Fruit fly (Drosophila melanogaster) whole organism, embryonic: ENCODE data around the gene Calr.

ENCODE experiments used
- Abd-B ChIP-seq: fragments of 200-800 bp; sonication (Bioruptor generic); optimal IDR thresholded peaks from 2 replicates; lab custom pipeline; 2018; ENCODE audit warnings: missing biosample characterization, mild to moderate bottlenecking, missing genetic modification characterization, moderate library complexity
- Atf3 ChIP-seq: fragments of 200-800 bp; sonication (Bioruptor generic); optimal IDR thresholded peaks from 3 replicates; lab custom pipeline; 2016; ENCODE audit warnings: missing biosample characterization, missing genetic modification characterization
- CG1024 ChIP-seq: fragments of 200-800 bp; sonication (Bioruptor generic); IDR thresholded peaks from 2 replicates; pipeline ENCODE4 v1.3.6; 2022; ENCODE audit warnings: missing biosample characterization, missing genetic modification characterization
- CG12155 ChIP-seq: fragments of 200-800 bp; sonication (Bioruptor generic); optimal IDR thresholded peaks from 3 replicates; lab custom pipeline; 2016; ENCODE audit warnings: missing biosample characterization, missing genetic modification characterization
- CG1603 ChIP-seq: fragments of 200-800 bp; sonication (Bioruptor generic); optimal IDR thresholded peaks from 2 replicates; lab custom pipeline; 2019; ENCODE audit warnings: missing biosample characterization, mild to moderate bottlenecking, missing genetic modification characterization, moderate library complexity
- CG16863 ChIP-seq: fragments of 200-800 bp; sonication (Bioruptor generic); optimal IDR thresholded peaks from 3 replicates; lab custom pipeline; 2016; ENCODE audit warnings: missing biosample characterization, missing genetic modification characterization
- CG17912 ChIP-seq: fragments of 200-800 bp; sonication (Bioruptor generic); optimal IDR thresholded peaks from 2 replicates; lab custom pipeline; 2018; ENCODE audit warnings: missing biosample characterization, mild to moderate bottlenecking, missing genetic modification characterization
- CG2678 ChIP-seq: fragments of 200-800 bp; sonication (Bioruptor generic); optimal IDR thresholded peaks from 3 replicates; lab custom pipeline; 2019; ENCODE audit warnings: missing biosample characterization, mild to moderate bottlenecking, missing genetic modification characterization, moderate library complexity
- CG2889 ChIP-seq: fragments of 200-800 bp; sonication (Bioruptor generic); IDR thresholded peaks from 3 replicates; pipeline ENCODE4 v1.3.6; 2022; ENCODE audit warnings: missing biosample characterization, missing genetic modification characterization
- CG30431 ChIP-seq: fragments of 200-800 bp; sonication (Bioruptor generic); optimal IDR thresholded peaks from 2 replicates; lab custom pipeline; 2017; ENCODE audit warnings: missing biosample characterization, missing genetic modification characterization
- CG31388 ChIP-seq: fragments of 200-800 bp; sonication (Bioruptor generic); optimal IDR thresholded peaks from 2 replicates; lab custom pipeline; 2016; ENCODE audit warnings: missing biosample characterization, missing genetic modification characterization
- CG34376 ChIP-seq: fragments of 200-800 bp; sonication (Bioruptor generic); optimal IDR thresholded peaks from 2 replicates; lab custom pipeline; 2018; ENCODE audit warnings: missing biosample characterization, mild to moderate bottlenecking, missing genetic modification characterization
- CG5953 ChIP-seq: fragments of 200-800 bp; sonication (Bioruptor generic); IDR thresholded peaks from 2 replicates; pipeline ENCODE4 v1.3.6; 2022; ENCODE audit warnings: missing biosample characterization, missing genetic modification characterization
- CG6654 ChIP-seq: fragments of 200-800 bp; sonication (Bioruptor generic); optimal IDR thresholded peaks from 2 replicates; lab custom pipeline; 2017; ENCODE audit warnings: missing biosample characterization, mild to moderate bottlenecking, missing genetic modification characterization
- CG6791 ChIP-seq: fragments of 200-800 bp; sonication (Bioruptor generic); IDR thresholded peaks from 3 replicates; pipeline ENCODE4 v1.3.6; 2022; ENCODE audit warnings: missing biosample characterization, missing genetic modification characterization; ENCODE audit not compliant: partially characterized antibody
- CG7963 ChIP-seq: fragments of 200-800 bp; sonication (Bioruptor generic); IDR thresholded peaks from 3 replicates; pipeline ENCODE4 v1.3.6; 2022; ENCODE audit warnings: missing biosample characterization, missing genetic modification characterization; ENCODE audit not compliant: partially characterized antibody
- CG9437 ChIP-seq: fragments of 200-800 bp; sonication (Bioruptor generic); optimal IDR thresholded peaks from 2 replicates; lab custom pipeline; 2018; ENCODE audit warnings: missing biosample characterization, mild to moderate bottlenecking, missing genetic modification characterization
- CkIIα-i1 ChIP-seq: fragments of 200-800 bp; sonication (Bioruptor generic); IDR thresholded peaks from 2 replicates; pipeline ENCODE4 v1.3.6; 2022; ENCODE audit warnings: missing biosample characterization, missing genetic modification characterization
- D ChIP-seq, 2 experiments: fragments of 200-800 bp in 1 of 2; fragments of >200 bp in 1 of 2; sonication (Bioruptor generic) in 1 of 2; optimal IDR thresholded peaks; 2 replicates in 1 of 2; 3 replicates in 1 of 2; lab custom pipeline; 2017; ENCODE audit warnings: mild to moderate bottlenecking in 1 of 2, missing biosample characterization in 1 of 2, missing genetic modification characterization in 1 of 2, missing genetic modification reagents in 1 of 2
- Doc2 ChIP-seq: fragments of 200-800 bp; sonication (Bioruptor generic); IDR thresholded peaks from 2 replicates; pipeline ENCODE4 v1.3.6; 2022; ENCODE audit warnings: missing biosample characterization, missing genetic modification characterization
- Dp ChIP-seq: fragments of 200-800 bp; sonication (Bioruptor generic); optimal IDR thresholded peaks from 2 replicates; lab custom pipeline; 2018; ENCODE audit warnings: missing biosample characterization, mild to moderate bottlenecking, missing genetic modification characterization, moderate library complexity
- Drgx ChIP-seq: fragments of 200-800 bp; sonication (Bioruptor generic); IDR thresholded peaks from 2 replicates; pipeline ENCODE4 v1.3.6; 2022; ENCODE audit warnings: missing biosample characterization, missing genetic modification characterization
- Eip74EF ChIP-seq, 2 experiments: fragments of 200-800 bp in 1 of 2; fragments of >200 bp in 1 of 2; sonication (Bioruptor generic) in 1 of 2; optimal IDR thresholded peaks; 2 replicates each; lab custom pipeline; 2017 to 2019; ENCODE audit warnings: missing biosample characterization in 2 of 2, missing genetic modification characterization in 2 of 2, mild to moderate bottlenecking in 1 of 2, moderate library complexity in 1 of 2
- Ets97D ChIP-seq: fragments of 200-800 bp; sonication (Bioruptor generic); optimal IDR thresholded peaks from 3 replicates; lab custom pipeline; 2016; ENCODE audit warnings: missing biosample characterization, missing genetic modification characterization
- Hmr ChIP-seq: fragments of 200-800 bp; sonication (Bioruptor generic); optimal IDR thresholded peaks from 3 replicates; lab custom pipeline; 2017; ENCODE audit warnings: mild to moderate bottlenecking, missing biosample characterization, missing genetic modification reagents, missing genetic modification characterization
- Hr39 ChIP-seq: fragments of >200 bp; optimal IDR thresholded peaks from 2 replicates; lab custom pipeline; 2017
- Pdp1 ChIP-seq, 2 experiments: fragments of 200-800 bp; sonication (Bioruptor generic); optimal IDR thresholded peaks; 3 replicates each; lab custom pipeline; 2016; ENCODE audit warnings: missing biosample characterization in 2 of 2, missing genetic modification characterization in 2 of 2, mild to moderate bottlenecking in 1 of 2, moderate library complexity in 1 of 2
- Side ChIP-seq: fragments of 200-800 bp; sonication (Bioruptor generic); optimal IDR thresholded peaks from 2 replicates; lab custom pipeline; 2016; ENCODE audit warnings: missing biosample characterization, missing genetic modification characterization
- Xbp1 ChIP-seq: fragments of 200-800 bp; sonication (Bioruptor generic); optimal IDR thresholded peaks from 3 replicates; lab custom pipeline; 2016; ENCODE audit warnings: missing biosample characterization, mild to moderate bottlenecking, missing genetic modification characterization
- amos ChIP-seq: fragments of 200-800 bp; sonication (Bioruptor generic); IDR thresholded peaks from 2 replicates; pipeline ENCODE4 v1.3.6; 2022; ENCODE audit warnings: missing biosample characterization, missing genetic modification characterization; ENCODE audit not compliant: partially characterized antibody
- cg ChIP-seq: fragments of 200-800 bp; sonication (Bioruptor generic); optimal IDR thresholded peaks from 3 replicates; lab custom pipeline; 2019; ENCODE audit warnings: missing biosample characterization, mild to moderate bottlenecking, missing genetic modification characterization, moderate library complexity
- dm ChIP-seq: fragments of 200-800 bp; sonication (Bioruptor generic); optimal IDR thresholded peaks from 3 replicates; lab custom pipeline; 2016; ENCODE audit warnings: missing biosample characterization, missing genetic modification characterization
- fd102C ChIP-seq: fragments of 200-800 bp; sonication (Bioruptor generic); optimal IDR thresholded peaks from 2 replicates; lab custom pipeline; 2018; ENCODE audit warnings: missing biosample characterization, mild to moderate bottlenecking, missing genetic modification characterization, moderate library complexity
- insv ChIP-seq, 2 experiments: fragments of 200-800 bp; sonication (Bioruptor generic); optimal IDR thresholded peaks; 3 replicates each; lab custom pipeline; 2016 to 2018; ENCODE audit warnings: missing biosample characterization in 2 of 2, missing genetic modification characterization in 2 of 2
- jigr1 ChIP-seq: fragments of 200-800 bp; sonication (Bioruptor generic); IDR thresholded peaks from 3 replicates; pipeline ENCODE4 v1.3.6; 2022; ENCODE audit warnings: missing biosample characterization, missing genetic modification characterization
- kah ChIP-seq: fragments of 200-800 bp; sonication (Bioruptor generic); optimal IDR thresholded peaks from 2 replicates; lab custom pipeline; 2018; ENCODE audit warnings: missing biosample characterization, mild to moderate bottlenecking, missing genetic modification characterization
- kni ChIP-seq: fragments of 200-800 bp; sonication (Bioruptor generic); optimal IDR thresholded peaks from 3 replicates; lab custom pipeline; 2017; ENCODE audit warnings: mild to moderate bottlenecking, missing biosample characterization, missing genetic modification reagents, missing genetic modification characterization
- knrl ChIP-seq: fragments of 200-800 bp; sonication (Bioruptor generic); IDR thresholded peaks from 3 replicates; pipeline ENCODE4 v1.3.6; 2022; ENCODE audit warnings: missing biosample characterization, missing genetic modification characterization; ENCODE audit not compliant: partially characterized antibody
- lmd ChIP-seq: fragments of 200-800 bp; sonication (Bioruptor generic); IDR thresholded peaks from 2 replicates; pipeline ENCODE4 v1.3.6; 2022; ENCODE audit warnings: missing biosample characterization, missing genetic modification characterization
- org-1 ChIP-seq: fragments of 200-800 bp; sonication (Bioruptor generic); optimal IDR thresholded peaks from 2 replicates; lab custom pipeline; 2017; ENCODE audit warnings: missing biosample characterization, missing genetic modification characterization
- p53 ChIP-seq: fragments of 200-800 bp; sonication (Bioruptor generic); optimal IDR thresholded peaks from 2 replicates; lab custom pipeline; 2016; ENCODE audit warnings: missing biosample characterization, missing genetic modification characterization
- schlank ChIP-seq: fragments of 200-800 bp; sonication (Bioruptor generic); optimal IDR thresholded peaks from 2 replicates; lab custom pipeline; 2018; ENCODE audit warnings: missing biosample characterization, mild to moderate bottlenecking, missing genetic modification characterization
- sens-2 ChIP-seq: fragments of 200-800 bp; sonication (Bioruptor generic); IDR thresholded peaks from 2 replicates; pipeline ENCODE4 v1.3.6; 2022; ENCODE audit warnings: missing biosample characterization, missing genetic modification characterization
- sima ChIP-seq: fragments of 200-800 bp; sonication (Bioruptor generic); optimal IDR thresholded peaks from 2 replicates; lab custom pipeline; 2016; ENCODE audit warnings: missing biosample characterization, missing genetic modification characterization
- so ChIP-seq: fragments of 200-800 bp; sonication (Bioruptor generic); IDR thresholded peaks from 3 replicates; pipeline ENCODE4 v1.3.6; 2022; ENCODE audit warnings: missing biosample characterization, missing genetic modification characterization
- sqz ChIP-seq: fragments of 200-800 bp; sonication (Bioruptor generic); optimal IDR thresholded peaks from 3 replicates; lab custom pipeline; 2018; ENCODE audit warnings: missing biosample characterization, mild to moderate bottlenecking, missing genetic modification characterization
- stc ChIP-seq: fragments of 200-800 bp; sonication (Bioruptor generic); IDR thresholded peaks from 2 replicates; pipeline ENCODE4 v1.3.6; 2022; ENCODE audit warnings: missing biosample characterization, missing genetic modification characterization
- tna ChIP-seq: fragments of 200-800 bp; sonication (Bioruptor generic); IDR thresholded peaks from 2 replicates; pipeline ENCODE4 v1.3.6; 2022; ENCODE audit warnings: missing biosample characterization, missing genetic modification characterization; ENCODE audit not compliant: partially characterized antibody
- tup ChIP-seq: fragments of 200-800 bp; sonication (Bioruptor generic); optimal IDR thresholded peaks from 2 replicates; lab custom pipeline; 2016; ENCODE audit warnings: missing biosample characterization, mild to moderate bottlenecking, missing genetic modification characterization, moderate library complexity
- vnd ChIP-seq: fragments of 200-800 bp; sonication (Bioruptor generic); IDR thresholded peaks from 3 replicates; pipeline ENCODE4 v1.3.6; 2022; ENCODE audit warnings: missing biosample characterization, missing genetic modification characterization; ENCODE audit not compliant: partially characterized antibody

The Calr gene

dm6 chr3R:9590952-9591532, 39.6 kb downstream of the Calr start, which contains the start of the genes bocks and CG8312 (continued):
- TF ChIP-seq tup (GFP tag; lab: Kevin White, UChicago) (no peak), kah (GFP tag; lab: Kevin White, UChicago) (peak; percentile 100), Pdp1 (GFP tag; optimal IDR thresholded peaks at IDR 0.05; lab: Kevin White, UChicago) (peak; percentile 41 to 77), CG6654 (GFP tag; lab: Kevin White, UChicago) (no peak), fd102C (no peak), org-1 (no peak), Side (peak; percentile 20), so (GFP tag; lab: Robert Waterston, UW) (no peak), CG1603 (peak; percentile 84), stc (GFP tag; lab: Robert Waterston, UW) (no peak), Atf3 (GFP tag; lab: Kevin White, UChicago) (peak; percentile 85), CG5953 (GFP tag; lab: Robert Waterston, UW) (no peak), Dp (GFP tag; lab: Kevin White, UChicago) (peak; percentile 67), D (optimal IDR thresholded peaks at IDR 0.05; lab: Kevin White, UChicago) (peak; percentile 64), D (GFP tag; optimal IDR thresholded peaks at IDR 0.05; lab: Kevin White, UChicago) (no peak), CG31388 (GFP tag; lab: Kevin White, UChicago) (no peak), sqz (GFP tag; lab: Kevin White, UChicago) (no peak), Hr39 (lab: Kevin White, UChicago) (no peak), tna (GFP tag; lab: Robert Waterston, UW) (no peak), Ets97D (GFP tag; lab: Kevin White, UChicago) (peak; percentile 88), CG17912 (peak; percentile 64), lmd (GFP tag; lab: Robert Waterston, UW) (no peak), CG12155 (GFP tag; lab: Kevin White, UChicago) (peak; percentile 44), CG30431 (no peak), sima (GFP tag; lab: Kevin White, UChicago) (no peak), Doc2 (GFP tag; lab: Robert Waterston, UW) (no peak), insv (GFP tag; optimal IDR thresholded peaks at IDR 0.05; lab: Kevin White, UChicago) (peak in 1 of 2 experiments; percentile 54), schlank (tag; lab: Kevin White, UChicago) (no peak), CkIIα-i1 (no peak), Hmr (GFP tag; lab: Kevin White, UChicago) (peak; percentile 73), amos (GFP tag; lab: Robert Waterston, UW) (no peak), CG34376 (GFP tag; lab: Kevin White, UChicago) (peak; percentile 52), vnd (GFP tag; lab: Robert Waterston, UW) (no peak), kni (no peak), p53 (GFP tag; lab: Kevin White, UChicago) (no peak), Xbp1 (GFP tag; lab: Kevin White, UChicago) (peak; percentile 65), jigr1 (no peak), cg (no peak), CG1024 (GFP tag; lab: Robert Waterston, UW) (no peak), sens-2 (GFP tag; lab: Robert Waterston, UW) (no peak)
- TF ChIP-seq, all 482 proteins: peak for 182

dm6 chr3R:9586663-9587248, 43.9 kb downstream of the Calr start, which contains the start of gene P58IPK:
TSS of gene P58IPK (plus strand) at chr3R:9586942.
- no peak for TF ChIP-seq CG2889
- TF ChIP-seq Abd-B (GFP tag; lab: Kevin White, UChicago), result peak; percentile 53
- peak; percentile 96 for TF ChIP-seq CG6791
- peak; percentile 26 for TF ChIP-seq CG9437
- peak; percentile 45 for TF ChIP-seq CG16863 (GFP tag; lab: Kevin White, UChicago)
- peak; percentile 96 for TF ChIP-seq knrl
- TF ChIP-seq CG2678 (tag; lab: Kevin White, UChicago), result no peak
- TF ChIP-seq CG7963 (GFP tag; lab: Robert Waterston, UW), result peak; percentile 90
- TF ChIP-seq Drgx (GFP tag; lab: Robert Waterston, UW), result peak; percentile 16; the same call in 1 of the 2 replicates
- TF ChIP-seq dm (GFP tag; lab: Kevin White, UChicago), result peak; percentile 68
- peak in 1 of 2 experiments; percentile 11 for TF ChIP-seq Eip74EF (GFP tag; optimal IDR thresholded peaks at IDR 0.05; lab: Kevin White, UChicago)
